Worm (Caenorhabditis elegans): ENCODE measurements around the gene F53B3.5.

ce11 chrX:2836770-2837169 lies 42.6 kb downstream of the F53B3.5 start:
- TF ChIP-seq egl-27 (tag; optimal IDR thresholded peaks at IDR 0.05), result no peak
- no peak for TF ChIP-seq aly-2 (tag; optimal IDR thresholded peaks at IDR 0.05)
- no peak for TF ChIP-seq mdl-1 (tag; optimal IDR thresholded peaks at IDR 0.05)
